Worm (Caenorhabditis elegans) whole organism, L2 larva: ENCODE measurements around the gene twk-21.

ENCODE experiments used
- F13H6.1 ChIP-seq: sonication (generic microtip); optimal IDR thresholded peaks from 2 replicates; lab custom pipeline; 2016; ENCODE audit warnings: missing genetic modification characterization, missing compliant biosample characterization
- aly-2 ChIP-seq: fragments of 150-350 bp; optimal IDR thresholded peaks from 2 replicates; lab custom pipeline; 2014; ENCODE audit warnings: missing biosample characterization, missing genetic modification characterization
- ama-1 ChIP-seq: fragments of 150-350 bp; optimal IDR thresholded peaks from 2 replicates; lab custom pipeline; 2018; ENCODE audit warnings: inconsistent platforms
- blmp-1 ChIP-seq: sonication (generic microtip); optimal IDR thresholded peaks from 2 replicates; lab custom pipeline; 2017; ENCODE audit warnings: missing genetic modification characterization, mild to moderate bottlenecking, missing compliant biosample characterization, antibody characterized with exemption, moderate library complexity; ENCODE audit not compliant: insufficient read depth
- elt-1 ChIP-seq: fragments of 150-350 bp; optimal IDR thresholded peaks from 2 replicates; lab custom pipeline; 2014; ENCODE audit warnings: missing biosample characterization, missing genetic modification characterization
- elt-3 ChIP-seq: sonication (generic microtip); optimal IDR thresholded peaks from 2 replicates; lab custom pipeline; 2017; ENCODE audit warnings: missing biosample characterization, missing genetic modification characterization
- lin-39 ChIP-seq: fragments of 150-350 bp; optimal IDR thresholded peaks from 2 replicates; lab custom pipeline; 2014; ENCODE audit warnings: missing biosample characterization, missing genetic modification reagents, missing genetic modification characterization
- lsy-2 ChIP-seq, 2 experiments: fragments of 150-350 bp in 1 of 2; sonication (generic microtip) in 1 of 2; optimal IDR thresholded peaks; 2 replicates each; lab custom pipeline; 2014 to 2017; ENCODE audit warnings: missing biosample characterization in 2 of 2, missing genetic modification characterization in 2 of 2
- mbf-1 ChIP-seq: sonication (generic microtip); optimal IDR thresholded peaks from 2 replicates; lab custom pipeline; 2017; ENCODE audit warnings: missing biosample characterization, missing genetic modification characterization
- mdl-1 ChIP-seq, 2 experiments: fragments of 150-350 bp in 1 of 2; sonication (generic microtip) in 1 of 2; optimal IDR thresholded peaks; 2 replicates each; lab custom pipeline; 2017; ENCODE audit warnings: missing biosample characterization in 2 of 2, missing genetic modification characterization in 2 of 2
- nhr-11 ChIP-seq: fragments of 150-350 bp; optimal IDR thresholded peaks from 2 replicates; lab custom pipeline; 2014; ENCODE audit warnings: missing biosample characterization, missing genetic modification characterization
- nhr-77 ChIP-seq: fragments of 150-350 bp; optimal IDR thresholded peaks from 2 replicates; lab custom pipeline; 2014; ENCODE audit warnings: missing biosample characterization, missing genetic modification characterization
- snpc-4 ChIP-seq: fragments of 150-350 bp; optimal IDR thresholded peaks from 2 replicates; lab custom pipeline; 2014; ENCODE audit warnings: missing biosample characterization, missing genetic modification characterization
- zag-1 ChIP-seq: fragments of 150-350 bp; optimal IDR thresholded peaks from 2 replicates; lab custom pipeline; 2014; ENCODE audit warnings: missing biosample characterization, missing genetic modification characterization

DNA sequence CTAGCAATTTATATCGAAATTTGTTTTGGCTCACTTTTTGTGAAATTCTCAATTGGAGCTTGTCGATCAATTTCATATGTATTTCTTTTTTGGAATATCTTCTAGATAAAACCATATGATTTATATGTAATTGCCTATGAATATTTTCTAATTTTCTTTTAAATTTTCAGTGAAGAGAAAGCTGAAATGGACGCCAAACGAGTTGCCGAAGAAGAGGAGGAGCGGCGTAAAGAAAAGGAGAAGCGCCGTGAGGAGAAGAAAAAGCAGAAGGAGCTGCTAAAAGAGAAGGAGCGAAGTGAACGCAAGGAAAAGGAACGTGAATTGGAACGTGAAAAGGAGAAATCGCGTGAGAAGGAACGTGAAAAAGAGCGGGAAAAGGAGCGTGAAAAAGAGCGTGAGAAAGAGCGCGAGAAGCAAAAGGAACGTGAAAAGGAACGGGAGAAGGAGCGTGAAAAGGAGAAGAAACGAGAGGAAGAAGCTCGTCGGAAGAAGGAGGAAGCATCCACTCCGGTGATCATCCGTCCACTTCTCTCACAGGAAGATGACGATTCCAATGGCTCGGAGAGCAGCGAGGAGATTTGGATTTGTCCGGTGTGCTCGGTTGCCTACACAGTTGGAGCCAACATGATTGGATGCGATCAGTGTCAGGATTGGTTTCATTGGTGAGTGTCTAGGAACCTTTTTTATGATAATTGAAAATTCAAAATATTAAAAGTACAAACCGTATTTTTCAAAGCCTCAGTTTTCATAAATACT, 44.4 kb downstream of the twk-21 start:
- TF ChIP-seq mdl-1 (tag; optimal IDR thresholded peaks at IDR 0.05; lab: Kevin White, UChicago): no peak
- no peak for TF ChIP-seq lin-39 (tag; lab: Kevin White, UChicago)
- no peak for TF ChIP-seq nhr-11 (tag; lab: Kevin White, UChicago)
- TF ChIP-seq ama-1 (lab: Kevin White, UChicago): no peak
- TF ChIP-seq aly-2 (tag; lab: Kevin White, UChicago): no peak
- no peak for TF ChIP-seq elt-1 (tag; lab: Kevin White, UChicago)
- TF ChIP-seq F13H6.1 (tag; lab: Kevin White, UChicago): no peak
- TF ChIP-seq blmp-1 (tag; lab: Kevin White, UChicago): no peak
- TF ChIP-seq lsy-2 (tag; optimal IDR thresholded peaks at IDR 0.05; lab: Kevin White, UChicago): no peak
- no peak for TF ChIP-seq elt-3 (tag; lab: Kevin White, UChicago)
- no peak for TF ChIP-seq nhr-77 (tag; lab: Kevin White, UChicago)
- no peak for TF ChIP-seq mbf-1 (tag; lab: Kevin White, UChicago)
- no peak for TF ChIP-seq zag-1 (tag; lab: Kevin White, UChicago)
- TF ChIP-seq snpc-4: no peak
